Worm (Caenorhabditis elegans): Measurements from ENCODE around the gene R31.2.

DNA sequence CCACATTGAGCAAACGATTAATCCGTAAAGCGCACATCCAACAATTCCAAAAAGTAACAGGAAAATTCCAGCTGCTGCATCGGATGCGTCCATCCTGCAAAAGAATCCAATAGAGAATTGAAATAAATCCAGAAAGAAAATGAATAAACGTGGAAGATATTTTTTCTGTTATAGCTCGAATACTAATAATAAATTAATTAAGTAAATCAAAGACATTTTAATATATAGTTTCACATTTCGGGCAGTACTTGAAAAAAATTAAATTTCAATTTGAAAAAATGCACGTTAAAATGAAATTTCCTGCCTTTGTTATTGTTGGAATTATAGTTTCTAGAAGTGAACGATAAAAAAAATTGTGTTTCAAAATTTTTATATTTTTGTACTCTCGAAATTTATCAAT lies 49.2 kb upstream of the R31.2 start, which contains the start of gene R13H4.7:
- TF ChIP-seq ceh-16 (tag; optimal IDR thresholded peaks at IDR 0.05) (no peak), aly-2 (tag; optimal IDR thresholded peaks at IDR 0.05) (no peak), snpc-4 (tag; optimal IDR thresholded peaks at IDR 0.05) (no peak), zag-1 (tag; optimal IDR thresholded peaks at IDR 0.05) (no peak), nhr-77 (tag; optimal IDR thresholded peaks at IDR 0.05) (no peak), mab-5 (tag; optimal IDR thresholded peaks at IDR 0.05) (no peak), nhr-11 (tag; optimal IDR thresholded peaks at IDR 0.05) (no peak)
